Worm (Caenorhabditis elegans): Measurements from ENCODE around the gene snf-3.

ce11 chrII:1066907-1067306 is 24.9 kb upstream of the snf-3 start, which contains the start of gene K02E7.10:
- TF ChIP-seq egl-27 (tag; optimal IDR thresholded peaks at IDR 0.05) (no peak), nhr-25 (tag; optimal IDR thresholded peaks at IDR 0.05) (no peak), nhr-129 (tag; optimal IDR thresholded peaks at IDR 0.05) (no peak), ZK546.5 (tag; optimal IDR thresholded peaks at IDR 0.05) (no peak), R02D3.7 (tag; optimal IDR thresholded peaks at IDR 0.05) (no peak), ztf-11 (tag; optimal IDR thresholded peaks at IDR 0.05) (no peak), ama-1 (optimal IDR thresholded peaks at IDR 0.05) (no peak), nhr-23 (tag; optimal IDR thresholded peaks at IDR 0.05) (no peak), blmp-1 (tag; optimal IDR thresholded peaks at IDR 0.05; ENCODE audit: insufficient read depth) (no peak), nhr-12 (tag; optimal IDR thresholded peaks at IDR 0.05) (no peak), mdl-1 (tag; optimal IDR thresholded peaks at IDR 0.05) (no peak), ceh-82 (tag; optimal IDR thresholded peaks at IDR 0.05) (no peak), elt-3 (tag; optimal IDR thresholded peaks at IDR 0.05) (no peak), fos-1 (tag; optimal IDR thresholded peaks at IDR 0.05) (no peak)
